Fruit fly (Drosophila melanogaster) whole organism, embryonic: ENCODE measurements around the gene Mrp5.

Experiments
- B-H2 ChIP-seq: fragments of 200-800 bp; sonication (Bioruptor generic); optimal IDR thresholded peaks from 2 replicates; lab custom pipeline; 2018; ENCODE audit warnings: missing biosample characterization, mild to moderate bottlenecking, missing genetic modification characterization
- CG10147 ChIP-seq: fragments of 200-800 bp; sonication (Bioruptor generic); optimal IDR thresholded peaks from 2 replicates; lab custom pipeline; 2019; ENCODE audit warnings: missing biosample characterization, mild to moderate bottlenecking, missing genetic modification characterization, moderate library complexity
- CG10209 ChIP-seq: fragments of 200-800 bp; sonication (Bioruptor generic); optimal IDR thresholded peaks from 3 replicates; lab custom pipeline; 2017; ENCODE audit warnings: missing biosample characterization, mild to moderate bottlenecking, missing genetic modification characterization, missing genetic modification reagents
- CG10543 ChIP-seq: fragments of 200-800 bp; sonication (Bioruptor generic); optimal IDR thresholded peaks from 3 replicates; lab custom pipeline; 2017; ENCODE audit warnings: missing biosample characterization, mild to moderate bottlenecking, missing genetic modification characterization, moderate library complexity
- CG12769 ChIP-seq: fragments of 200-800 bp; sonication (Bioruptor generic); optimal IDR thresholded peaks from 2 replicates; lab custom pipeline; 2019; ENCODE audit warnings: missing biosample characterization, mild to moderate bottlenecking, missing genetic modification characterization, moderate library complexity
- CG14710 ChIP-seq: fragments of 200-800 bp; sonication (Bioruptor generic); optimal IDR thresholded peaks from 3 replicates; lab custom pipeline; 2019; ENCODE audit warnings: missing biosample characterization, mild to moderate bottlenecking, missing genetic modification characterization, moderate library complexity
- CG15073 ChIP-seq: fragments of 200-800 bp; sonication (Bioruptor generic); optimal IDR thresholded peaks from 2 replicates; lab custom pipeline; 2016; ENCODE audit warnings: missing biosample characterization, missing genetic modification characterization
- CG1602 ChIP-seq: fragments of 200-800 bp; sonication (Bioruptor generic); optimal IDR thresholded peaks from 3 replicates; lab custom pipeline; 2016; ENCODE audit warnings: missing biosample characterization, missing genetic modification characterization
- CG30403 ChIP-seq: fragments of 200-800 bp; sonication (Bioruptor generic); optimal IDR thresholded peaks from 3 replicates; lab custom pipeline; 2016; ENCODE audit warnings: missing biosample characterization, missing genetic modification characterization
- CG3163 ChIP-seq: fragments of 200-800 bp; sonication (Bioruptor generic); optimal IDR thresholded peaks from 3 replicates; lab custom pipeline; 2016; ENCODE audit warnings: missing biosample characterization, missing genetic modification characterization
- CG32532 ChIP-seq: fragments of 200-800 bp; sonication (Bioruptor generic); IDR thresholded peaks from 2 replicates; pipeline ENCODE4 v1.3.6; 2022; ENCODE audit warnings: missing biosample characterization, missing genetic modification characterization
- CG34422 ChIP-seq: fragments of 200-800 bp; sonication (Bioruptor generic); IDR thresholded peaks from 3 replicates; pipeline ENCODE4 v1.3.6; 2022; ENCODE audit warnings: missing biosample characterization, missing genetic modification characterization
- CG3726 ChIP-seq: fragments of 200-800 bp; sonication (Bioruptor generic); IDR thresholded peaks from 3 replicates; pipeline ENCODE4, ENCODE4 v1.3.6; 2022; ENCODE audit warnings: missing biosample characterization, missing genetic modification characterization
- CG6175 ChIP-seq: fragments of 200-800 bp; sonication (Bioruptor generic); IDR thresholded peaks from 3 replicates; pipeline ENCODE4 v1.3.6; 2022; ENCODE audit warnings: missing biosample characterization, missing genetic modification characterization
- CG7556 ChIP-seq: fragments of 200-800 bp; sonication (Bioruptor generic); optimal IDR thresholded peaks from 2 replicates; lab custom pipeline; 2017; ENCODE audit warnings: missing biosample characterization, mild to moderate bottlenecking, missing genetic modification characterization
- CG8765 ChIP-seq: fragments of 200-800 bp; sonication (Bioruptor generic); IDR thresholded peaks from 2 replicates; pipeline ENCODE4 v1.3.6; 2022; ENCODE audit warnings: missing biosample characterization, missing genetic modification characterization
- CG9609 ChIP-seq: fragments of 200-800 bp; sonication (Bioruptor generic); optimal IDR thresholded peaks from 3 replicates; lab custom pipeline; 2016; ENCODE audit warnings: missing biosample characterization, missing genetic modification characterization
- CoRest ChIP-seq: fragments of 200-800 bp; sonication (Bioruptor generic); optimal IDR thresholded peaks from 3 replicates; lab custom pipeline; 2018; ENCODE audit warnings: missing biosample characterization, mild to moderate bottlenecking, missing genetic modification characterization, moderate library complexity
- Dek ChIP-seq: fragments of 200-800 bp; sonication (Bioruptor generic); optimal IDR thresholded peaks from 3 replicates; lab custom pipeline; 2019; ENCODE audit warnings: missing biosample characterization, mild to moderate bottlenecking, missing genetic modification characterization, moderate library complexity
- Hmr ChIP-seq: fragments of 200-800 bp; sonication (Bioruptor generic); optimal IDR thresholded peaks from 3 replicates; lab custom pipeline; 2017; ENCODE audit warnings: mild to moderate bottlenecking, missing biosample characterization, missing genetic modification reagents, missing genetic modification characterization
- Hr51 ChIP-seq, 2 experiments: fragments of 200-800 bp; sonication (Bioruptor generic); optimal IDR thresholded peaks; 2 replicates in 1 of 2; 3 replicates in 1 of 2; lab custom pipeline; 2016 to 2018; ENCODE audit warnings: missing biosample characterization in 2 of 2, missing genetic modification characterization in 2 of 2, mild to moderate bottlenecking in 1 of 2, moderate library complexity in 1 of 2
- Nf-YA ChIP-seq: fragments of 200-800 bp; sonication (Bioruptor generic); IDR thresholded peaks from 2 replicates; pipeline ENCODE4 v1.3.6; 2022; ENCODE audit warnings: missing biosample characterization, missing genetic modification characterization
- Nf-YB ChIP-seq: fragments of 200-800 bp; sonication (Bioruptor generic); optimal IDR thresholded peaks from 3 replicates; lab custom pipeline; 2019; ENCODE audit warnings: missing biosample characterization, mild to moderate bottlenecking, missing genetic modification characterization, moderate library complexity
- Ravus ChIP-seq: fragments of 200-800 bp; sonication (Bioruptor generic); IDR thresholded peaks from 2 replicates; pipeline ENCODE4 v1.3.6; 2022; ENCODE audit warnings: missing biosample characterization, missing genetic modification characterization
- Sox102F ChIP-seq: fragments of 200-800 bp; sonication (Bioruptor generic); optimal IDR thresholded peaks from 2 replicates; lab custom pipeline; 2018; ENCODE audit warnings: missing biosample characterization, mild to moderate bottlenecking, missing genetic modification characterization, moderate library complexity
- Taf1 ChIP-seq: fragments of 200-800 bp; sonication (Bioruptor generic); IDR thresholded peaks from 2 replicates; pipeline ENCODE4 v1.3.6; 2022; ENCODE audit warnings: missing biosample characterization, missing genetic modification characterization
- Trl ChIP-seq, 3 experiments: fragments of >200 bp in 2 of 3; fragments of 200-800 bp in 1 of 3; sonication (Bioruptor generic) in 1 of 3; optimal IDR thresholded peaks; 2 replicates in 1 of 3; 3 replicates in 2 of 3; lab custom pipeline; 2016 to 2017; ENCODE audit warnings: missing biosample characterization in 1 of 3, missing genetic modification characterization in 1 of 3
- Xbp1 ChIP-seq: fragments of 200-800 bp; sonication (Bioruptor generic); optimal IDR thresholded peaks from 3 replicates; lab custom pipeline; 2016; ENCODE audit warnings: missing biosample characterization, mild to moderate bottlenecking, missing genetic modification characterization
- amos ChIP-seq: fragments of 200-800 bp; sonication (Bioruptor generic); IDR thresholded peaks from 2 replicates; pipeline ENCODE4 v1.3.6; 2022; ENCODE audit warnings: missing biosample characterization, missing genetic modification characterization; ENCODE audit not compliant: partially characterized antibody
- corto ChIP-seq: fragments of 200-800 bp; sonication (Bioruptor generic); optimal IDR thresholded peaks from 2 replicates; lab custom pipeline; 2016; ENCODE audit warnings: missing biosample characterization, mild to moderate bottlenecking, missing genetic modification characterization, moderate library complexity
- crp ChIP-seq, 2 experiments: fragments of 200-800 bp; sonication (Bioruptor generic); optimal IDR thresholded peaks; 2 replicates in 1 of 2; 3 replicates in 1 of 2; lab custom pipeline; 2017; ENCODE audit warnings: missing biosample characterization in 2 of 2, missing genetic modification characterization in 2 of 2, mild to moderate bottlenecking in 1 of 2, moderate library complexity in 1 of 2
- eyg ChIP-seq: fragments of 200-800 bp; sonication (Bioruptor generic); optimal IDR thresholded peaks from 3 replicates; lab custom pipeline; 2016; ENCODE audit warnings: missing biosample characterization, missing genetic modification characterization
- jumu ChIP-seq: fragments of 200-800 bp; sonication (Bioruptor generic); optimal IDR thresholded peaks from 3 replicates; lab custom pipeline; 2016; ENCODE audit warnings: missing biosample characterization, missing genetic modification characterization
- kah ChIP-seq: fragments of 200-800 bp; sonication (Bioruptor generic); optimal IDR thresholded peaks from 2 replicates; lab custom pipeline; 2018; ENCODE audit warnings: missing biosample characterization, mild to moderate bottlenecking, missing genetic modification characterization
- kni ChIP-seq: fragments of 200-800 bp; sonication (Bioruptor generic); optimal IDR thresholded peaks from 3 replicates; lab custom pipeline; 2017; ENCODE audit warnings: mild to moderate bottlenecking, missing biosample characterization, missing genetic modification reagents, missing genetic modification characterization
- lmd ChIP-seq: fragments of 200-800 bp; sonication (Bioruptor generic); IDR thresholded peaks from 2 replicates; pipeline ENCODE4 v1.3.6; 2022; ENCODE audit warnings: missing biosample characterization, missing genetic modification characterization
- lov ChIP-seq, 2 experiments: fragments of 200-800 bp in 1 of 2; fragments of >200 bp in 1 of 2; sonication (Bioruptor generic) in 1 of 2; IDR thresholded peaks in 1 of 2; optimal IDR thresholded peaks in 1 of 2; 2 replicates in 1 of 2; 3 replicates in 1 of 2; pipeline versions ENCODE4 v1.3.6 to Lab custom; 2017 to 2022; ENCODE audit warnings: missing biosample characterization in 1 of 2, missing genetic modification characterization in 1 of 2
- pfk ChIP-seq: fragments of 200-800 bp; sonication (Bioruptor generic); optimal IDR thresholded peaks from 2 replicates; lab custom pipeline; 2018; ENCODE audit warnings: missing biosample characterization, mild to moderate bottlenecking, missing genetic modification characterization, moderate library complexity
- prd ChIP-seq, 3 experiments: fragments of >200 bp in 2 of 3; fragments of 200-800 bp in 1 of 3; sonication (Bioruptor generic) in 1 of 3; optimal IDR thresholded peaks in 2 of 3; IDR thresholded peaks in 1 of 3; 2 replicates in 2 of 3; 3 replicates in 1 of 3; pipeline versions ENCODE4 v1.3.6 to Lab custom; 2017 to 2022; ENCODE audit warnings: missing biosample characterization in 1 of 3, missing genetic modification characterization in 1 of 3
- row ChIP-seq: fragments of 200-800 bp; sonication (Bioruptor generic); IDR thresholded peaks from 3 replicates; pipeline ENCODE4 v1.3.6; 2022; ENCODE audit warnings: missing biosample characterization, missing genetic modification characterization
- slbo ChIP-seq: fragments of 200-800 bp; sonication (Bioruptor generic); IDR thresholded peaks from 2 replicates; pipeline ENCODE4 v1.3.6; 2022; ENCODE audit warnings: missing biosample characterization, missing genetic modification characterization
- so ChIP-seq: fragments of 200-800 bp; sonication (Bioruptor generic); IDR thresholded peaks from 3 replicates; pipeline ENCODE4 v1.3.6; 2022; ENCODE audit warnings: missing biosample characterization, missing genetic modification characterization
- sob ChIP-seq: fragments of 200-800 bp; sonication (Bioruptor generic); IDR thresholded peaks from 2 replicates; pipeline ENCODE4 v1.3.6; 2022; ENCODE audit warnings: missing biosample characterization, missing genetic modification characterization
- sr ChIP-seq: fragments of 200-800 bp; sonication (Bioruptor generic); IDR thresholded peaks from 3 replicates; pipeline ENCODE4 v1.3.6; 2022; ENCODE audit warnings: missing biosample characterization, missing genetic modification characterization
- ttk ChIP-seq: fragments of 200-800 bp; sonication (Bioruptor generic); IDR thresholded peaks from 2 replicates; pipeline ENCODE4 v2.1.2; 2022; ENCODE audit warnings: missing biosample characterization, missing genetic modification characterization
- vvl ChIP-seq: fragments of 200-800 bp; sonication (Bioruptor generic); IDR thresholded peaks from 2 replicates; pipeline ENCODE4 v1.3.6; 2022; ENCODE audit warnings: missing biosample characterization, missing genetic modification characterization
- wor ChIP-seq: fragments of 200-800 bp; sonication (Bioruptor generic); IDR thresholded peaks from 2 replicates; pipeline ENCODE4 v1.3.6; 2022; ENCODE audit warnings: missing biosample characterization, missing genetic modification characterization
- zen2 ChIP-seq: fragments of 200-800 bp; sonication (Bioruptor generic); IDR thresholded peaks from 3 replicates; pipeline ENCODE4 v1.3.6; 2022; ENCODE audit warnings: missing biosample characterization, missing genetic modification characterization; ENCODE audit not compliant: partially characterized antibody

Gene Mrp5

DNA sequence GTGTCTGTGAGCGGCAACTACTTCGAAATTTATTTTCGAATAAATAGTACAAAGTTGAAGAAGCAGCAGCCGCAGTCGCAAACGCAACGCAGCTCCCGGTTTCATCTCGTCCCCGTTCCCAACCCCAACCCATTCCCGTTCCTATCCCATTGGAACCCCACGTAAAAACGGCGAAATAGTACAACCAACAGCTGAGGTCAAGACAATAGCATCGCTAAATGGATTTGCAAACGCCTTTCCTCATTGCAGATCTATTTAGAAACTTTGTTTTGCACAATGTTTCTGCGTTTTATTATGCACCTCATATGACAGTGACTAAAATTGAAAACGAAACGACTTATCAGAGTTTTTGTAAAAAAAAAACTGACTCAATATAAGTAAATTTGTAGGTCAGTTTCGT, 15.9 kb upstream of the Mrp5 start (continued):
- peak; percentile 8 for TF ChIP-seq Sox102F (GFP tag; lab: Kevin White, UChicago)
- TF ChIP-seq eyg (GFP tag; lab: Kevin White, UChicago), result no peak
- 0 out of 2 replicates have a peak, but pooled peaks have one; percentile 8 for TF ChIP-seq ttk (GFP tag; lab: Robert Waterston, UW)
- TF ChIP-seq B-H2, result no peak
- no peak for TF ChIP-seq CG3726 (GFP tag; lab: Robert Waterston, UW)
- 0 out of 2 replicates have a peak, but pooled peaks have one; percentile 10 for TF ChIP-seq wor (GFP tag; lab: Robert Waterston, UW)
- no peak for TF ChIP-seq CG9609
- no peak for TF ChIP-seq CG34422
- no peak for TF ChIP-seq CG10147 (GFP tag; lab: Kevin White, UChicago)
- TF ChIP-seq CG1602 (GFP tag; lab: Kevin White, UChicago), result no peak
- TF ChIP-seq CG12769 (tag; lab: Kevin White, UChicago), result peak; percentile 85
- peak; percentile 71 for TF ChIP-seq pfk (GFP tag; lab: Kevin White, UChicago)
- TF ChIP-seq jumu (GFP tag; lab: Kevin White, UChicago), result no peak
- no peak for TF ChIP-seq CG6175 (GFP tag; lab: Robert Waterston, UW)
- no peak for TF ChIP-seq amos
- peak; percentile 43; the same call in 1 of the 2 replicates for TF ChIP-seq vvl (GFP tag; lab: Robert Waterston, UW)
- TF ChIP-seq CG10209 (GFP tag; lab: Kevin White, UChicago), result no peak
- no peak for TF ChIP-seq CG3163 (GFP tag; lab: Kevin White, UChicago)
- TF ChIP-seq corto (GFP tag; lab: Kevin White, UChicago), result no peak
- no peak for TF ChIP-seq prd (optimal IDR thresholded peaks at IDR 0.05; lab: Kevin White, UChicago)
- 0 out of 3 replicates have a peak, but pooled peaks have one; percentile 6 for TF ChIP-seq prd (GFP tag; IDR thresholded peaks at IDR 0.05; lab: Robert Waterston, UW)
- 0 out of 2 replicates have a peak, but pooled peaks have one; percentile 22 for TF ChIP-seq Nf-YA (GFP tag; lab: Robert Waterston, UW)
- TF ChIP-seq Ravus, result no peak
- 0 out of 2 replicates have a peak, but pooled peaks have one; percentile 19 for TF ChIP-seq sob (GFP tag; lab: Robert Waterston, UW)
- TF ChIP-seq Xbp1 (GFP tag; lab: Kevin White, UChicago), result peak; percentile 5
- no peak for TF ChIP-seq CG8765 (GFP tag; lab: Robert Waterston, UW)
- no peak for TF ChIP-seq Taf1
- no peak for TF ChIP-seq so (GFP tag; lab: Robert Waterston, UW)
- no peak for TF ChIP-seq CG15073
- no peak for TF ChIP-seq crp (GFP tag; optimal IDR thresholded peaks at IDR 0.05; lab: Kevin White, UChicago)
- TF ChIP-seq lov (optimal IDR thresholded peaks at IDR 0.05; lab: Kevin White, UChicago), result no peak
- TF ChIP-seq lov (GFP tag; IDR thresholded peaks at IDR 0.05; lab: Robert Waterston, UW), result no peak
- TF ChIP-seq lmd (GFP tag; lab: Robert Waterston, UW), result 0 out of 2 replicates have a peak, but pooled peaks have one; percentile 22
- TF ChIP-seq kni, result no peak
- TF ChIP-seq slbo (GFP tag; lab: Robert Waterston, UW), result peak; percentile 23; the same call in 1 of the 2 replicates
- peak; percentile 29; the same call in 1 of the 3 replicates for TF ChIP-seq row (GFP tag; lab: Robert Waterston, UW)
- no peak for TF ChIP-seq CoRest (tag; lab: Kevin White, UChicago)

DNA sequence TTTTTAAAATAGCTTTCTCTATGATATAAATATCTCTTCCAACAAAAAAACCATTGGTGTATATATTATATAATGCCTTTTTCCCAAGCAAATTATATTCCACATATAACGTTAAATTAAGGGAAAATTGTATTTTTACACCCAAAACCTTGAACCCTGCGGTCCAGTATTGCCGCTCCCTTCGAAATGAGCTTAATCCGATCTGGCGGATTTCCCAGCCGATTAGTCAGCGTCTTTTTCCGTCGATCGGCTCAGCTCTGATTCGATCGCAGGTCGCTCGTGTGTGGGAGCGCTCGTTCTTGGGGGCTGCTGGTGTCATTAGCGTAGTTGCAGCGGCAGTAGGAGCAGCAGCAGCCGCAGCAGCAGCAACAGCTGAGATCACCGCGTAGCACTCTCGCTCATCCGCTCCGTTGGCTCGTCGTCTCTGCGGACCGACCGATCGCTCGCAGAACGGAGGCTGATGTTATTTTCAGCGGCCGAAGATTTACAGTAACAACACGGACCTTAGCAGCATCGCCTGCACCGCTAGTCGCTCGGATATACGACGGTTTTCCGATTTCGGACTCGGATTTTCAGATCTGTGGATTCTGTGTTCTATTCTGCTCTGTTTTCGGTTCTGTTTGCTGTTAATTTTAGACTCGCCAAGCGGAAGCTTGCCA, 15.0 kb upstream of the Mrp5 start, which contains the start of gene CG4733:
CG4733 (plus strand) TSS at position 350 of the 659 bp plus-strand sequence.
- TF ChIP-seq CG7556 (peak; percentile 18), Trl (optimal IDR thresholded peaks at IDR 0.05; lab: Kevin White, UChicago) (peak in 1 of 2 experiments; percentile 49), Trl (GFP tag; optimal IDR thresholded peaks at IDR 0.05; lab: Kevin White, UChicago) (no peak), CG10543 (peak; percentile 25), kah (no peak), sr (GFP tag; lab: Robert Waterston, UW) (peak; percentile 66; the same call in 1 of the 3 replicates), Hmr (no peak), CG30403 (GFP tag; lab: Kevin White, UChicago) (peak; percentile 31), Dek (tag; lab: Kevin White, UChicago) (peak; percentile 19), Hr51 (GFP tag; optimal IDR thresholded peaks at IDR 0.05; lab: Kevin White, UChicago) (peak in 1 of 2 experiments; percentile 14), CG32532 (GFP tag; lab: Robert Waterston, UW) (peak; percentile 44; the same call in 1 of the 2 replicates), Nf-YB (GFP tag; lab: Kevin White, UChicago) (peak; percentile 5), zen2 (peak; percentile 57; the same call in 2 of the 3 replicates), CG14710 (tag; lab: Kevin White, UChicago) (peak; percentile 8), jumu (GFP tag; lab: Kevin White, UChicago) (no peak)
